Fruit fly (Drosophila melanogaster) ovary, adult (tissue): ENCODE measurements around the gene Madm.

Experiments used
- CG17801 ChIP-seq: fragments of 200-800 bp; optimal IDR thresholded peaks from 2 replicates; lab custom pipeline; 2019; ENCODE audit warnings: missing biosample characterization, mild to moderate bottlenecking, missing genetic modification characterization, moderate library complexity; ENCODE audit not compliant: partially characterized antibody

The Madm gene

dm6 chr3R:5754594-5754993 is 12.3 kb downstream of the Madm start, which contains the start of gene Dcps:
Gene Dcps (minus strand): TSS chr3R:5754774.
- TF ChIP-seq CG17801 (GFP tag; lab: Kevin White, UChicago) = no peak

- peak; percentile 31 for TF ChIP-seq CG17801 (GFP tag; lab: Kevin White, UChicago)
Observed at dm6 chr3R:5758624-5759209, 16.4 kb downstream of the Madm start, which contains the start of gene Sec8. Gene Sec8 (minus strand): TSS chr3R:5758997.

dm6 chr3R:5760980-5761379 is 18.7 kb downstream of the Madm start:
- TF ChIP-seq CG17801 (GFP tag; lab: Kevin White, UChicago) = no peak

- no peak for TF ChIP-seq CG17801 (GFP tag; lab: Kevin White, UChicago)
Observed at dm6 chr3R:5771614-5772202, 29.4 kb downstream of the Madm start.

- no peak for TF ChIP-seq CG17801 (GFP tag; lab: Kevin White, UChicago)
Observed at dm6 chr3R:5772433-5772832, 30.1 kb downstream of the Madm start.

dm6 chr3R:5778731-5779593 is 36.7 kb downstream of the Madm start, which contains the start of gene jagn:
Gene jagn (plus strand): TSS chr3R:5779315.
- TF ChIP-seq CG17801 (GFP tag; lab: Kevin White, UChicago) = peak; percentile 50

- TF ChIP-seq CG17801 (GFP tag; lab: Kevin White, UChicago) = no peak
Observed at dm6 chr3R:5780976-5781375, 38.7 kb downstream of the Madm start, which contains the start of gene CG2082. Gene CG2082 (minus strand): TSS chr3R:5781076.

- no peak for TF ChIP-seq CG17801 (GFP tag; lab: Kevin White, UChicago)
Observed at dm6 chr3R:5781462-5781861, 39.2 kb downstream of the Madm start, which contains the start of gene kat-60L1. Gene kat-60L1 (plus strand): TSS chr3R:5781762.

- TF ChIP-seq CG17801 (GFP tag; lab: Kevin White, UChicago) = peak; percentile 78
Observed at dm6 chr3R:5789025-5789953, 47.0 kb downstream of the Madm start, which contains the start of the genes Hat1 and Rpn5. Gene Hat1 (minus strand): TSS chr3R:5789384. Gene Rpn5 (plus strand): TSS chr3R:5789493.

dm6 chr3R:5791497-5791896 is 49.2 kb downstream of the Madm start, which contains the start of gene Hpf1:
Gene Hpf1 (plus strand): TSS chr3R:5791879.
- TF ChIP-seq CG17801 (GFP tag; lab: Kevin White, UChicago) = peak; percentile 99

dm6 chr3R:5794267-5795089 is 52.2 kb downstream of the Madm start, which contains the start of the genes PSMG1 and CG10979:
Gene PSMG1 (minus strand): TSS chr3R:5794317.
Gene CG10979 (plus strand): TSS chr3R:5794705.
- no peak for TF ChIP-seq CG17801 (GFP tag; lab: Kevin White, UChicago)
